Worm (Caenorhabditis elegans) whole organism, mixed stage, embryonic: ENCODE measurements around the gene srh-287.

ENCODE experiments used
- elt-3 ChIP-seq: fragments of 150-350 bp; optimal IDR thresholded peaks from 2 replicates; lab custom pipeline; 2014; ENCODE audit warnings: missing biosample characterization, missing genetic modification characterization
- mep-1 ChIP-seq: fragments of 150-350 bp; optimal IDR thresholded peaks from 2 replicates; lab custom pipeline; 2017; ENCODE audit warnings: missing biosample characterization, missing genetic modification reagents, missing genetic modification characterization, inconsistent platforms
- nhr-237 ChIP-seq: fragments of 150-350 bp; optimal IDR thresholded peaks from 2 replicates; lab custom pipeline; 2014; ENCODE audit warnings: missing biosample characterization, missing genetic modification characterization
- nhr-28 ChIP-seq: fragments of 150-350 bp; optimal IDR thresholded peaks from 2 replicates; lab custom pipeline; 2014; ENCODE audit warnings: missing biosample characterization, missing genetic modification characterization
- zip-8 ChIP-seq: fragments of 150-350 bp; optimal IDR thresholded peaks from 2 replicates; lab custom pipeline; 2014; ENCODE audit warnings: missing biosample characterization, missing genetic modification characterization

- TF ChIP-seq nhr-28 (tag; lab: Kevin White, UChicago) (no peak), elt-3 (tag; lab: Kevin White, UChicago) (no peak), mep-1 (tag; lab: Kevin White, UChicago) (no peak), zip-8 (tag; lab: Kevin White, UChicago) (no peak), nhr-237 (tag; lab: Kevin White, UChicago) (no peak)
These were observed 35.6 kb upstream of the srh-287 start, which contains the start of the genes C47A10.16 and srh-283 for ce11 chrV:17765077-17765476.
